Fruit fly (Drosophila melanogaster) whole organism, embryonic: ENCODE results near the gene rols.

Experiments
- ATbp ChIP-seq: fragments of 200-800 bp; sonication (Bioruptor generic); optimal IDR thresholded peaks from 2 replicates; lab custom pipeline; 2017; ENCODE audit warnings: missing biosample characterization, mild to moderate bottlenecking, missing genetic modification characterization, missing genetic modification reagents
- CG1024 ChIP-seq: fragments of 200-800 bp; sonication (Bioruptor generic); IDR thresholded peaks from 2 replicates; pipeline ENCODE4 v1.3.6; 2022; ENCODE audit warnings: missing biosample characterization, missing genetic modification characterization
- CG10267 ChIP-seq: fragments of 200-800 bp; sonication (Bioruptor generic); optimal IDR thresholded peaks from 2 replicates; lab custom pipeline; 2018; ENCODE audit warnings: missing biosample characterization, mild to moderate bottlenecking, missing genetic modification characterization, moderate library complexity
- CG10959 ChIP-seq: fragments of 200-800 bp; sonication (Bioruptor generic); IDR thresholded peaks from 2 replicates; pipeline ENCODE4 v1.3.6; 2022; ENCODE audit warnings: missing biosample characterization, missing genetic modification characterization
- CG11093 ChIP-seq: fragments of 200-800 bp; sonication (Bioruptor generic); IDR thresholded peaks from 3 replicates; pipeline ENCODE4 v1.3.6; 2022; ENCODE audit warnings: missing biosample characterization, missing genetic modification characterization
- CG11456 ChIP-seq: fragments of 200-800 bp; sonication (Bioruptor generic); IDR thresholded peaks from 3 replicates; pipeline ENCODE4 v1.3.6; 2022; ENCODE audit warnings: missing biosample characterization, missing genetic modification characterization
- CG12942 ChIP-seq: fragments of 200-800 bp; sonication (Bioruptor generic); optimal IDR thresholded peaks from 3 replicates; lab custom pipeline; 2016; ENCODE audit warnings: missing biosample characterization, missing genetic modification characterization
- CG13123 ChIP-seq: fragments of 200-800 bp; sonication (Bioruptor generic); optimal IDR thresholded peaks from 2 replicates; lab custom pipeline; 2016; ENCODE audit warnings: missing biosample characterization, missing genetic modification characterization
- CG13287 ChIP-seq: fragments of 200-800 bp; sonication (Bioruptor generic); IDR thresholded peaks from 2 replicates; pipeline ENCODE4 v1.3.6; 2022; ENCODE audit warnings: missing biosample characterization, missing genetic modification characterization; ENCODE audit not compliant: partially characterized antibody
- CG15011 ChIP-seq: fragments of 200-800 bp; sonication (Bioruptor generic); optimal IDR thresholded peaks from 3 replicates; lab custom pipeline; 2018; ENCODE audit warnings: missing biosample characterization, mild to moderate bottlenecking, missing genetic modification characterization
- CG15269 ChIP-seq: fragments of 200-800 bp; sonication (Bioruptor generic); optimal IDR thresholded peaks from 2 replicates; lab custom pipeline; 2018; ENCODE audit warnings: missing biosample characterization, mild to moderate bottlenecking, missing genetic modification characterization, moderate library complexity
- CG17361 ChIP-seq: fragments of 200-800 bp; sonication (Bioruptor generic); IDR thresholded peaks from 3 replicates; pipeline ENCODE4 v1.3.6; 2022; ENCODE audit warnings: missing biosample characterization, missing genetic modification characterization
- CG18599 ChIP-seq: fragments of 200-800 bp; sonication (Bioruptor generic); optimal IDR thresholded peaks from 3 replicates; lab custom pipeline; 2017; ENCODE audit warnings: missing biosample characterization, missing genetic modification characterization, mild to moderate bottlenecking, moderate library complexity, missing genetic modification reagents
- CG2875 ChIP-seq: fragments of 200-800 bp; sonication (Bioruptor generic); optimal IDR thresholded peaks from 2 replicates; lab custom pipeline; 2017; ENCODE audit warnings: missing biosample characterization, mild to moderate bottlenecking, missing genetic modification characterization, missing genetic modification reagents
- CG30431 ChIP-seq: fragments of 200-800 bp; sonication (Bioruptor generic); optimal IDR thresholded peaks from 2 replicates; lab custom pipeline; 2017; ENCODE audit warnings: missing biosample characterization, missing genetic modification characterization
- CG32772 ChIP-seq: fragments of 200-800 bp; sonication (Bioruptor generic); IDR thresholded peaks from 2 replicates; pipeline ENCODE4 v1.3.6; 2022; ENCODE audit warnings: missing biosample characterization, missing genetic modification characterization
- CG33213 ChIP-seq: fragments of 200-800 bp; sonication (Bioruptor generic); optimal IDR thresholded peaks from 3 replicates; lab custom pipeline; 2016; ENCODE audit warnings: missing biosample characterization, missing genetic modification characterization
- CG3995 ChIP-seq: fragments of 200-800 bp; sonication (Bioruptor generic); optimal IDR thresholded peaks from 3 replicates; lab custom pipeline; 2016; ENCODE audit warnings: missing biosample characterization, missing genetic modification characterization
- CG42726 ChIP-seq: fragments of 200-800 bp; sonication (Bioruptor generic); IDR thresholded peaks from 2 replicates; pipeline ENCODE4 v1.3.6; 2022; ENCODE audit warnings: missing biosample characterization, missing genetic modification characterization; ENCODE audit not compliant: partially characterized antibody
- CG5180 ChIP-seq: fragments of 200-800 bp; sonication (Bioruptor generic); optimal IDR thresholded peaks from 3 replicates; lab custom pipeline; 2017; ENCODE audit warnings: missing biosample characterization, missing genetic modification characterization, mild to moderate bottlenecking, moderate library complexity, missing genetic modification reagents
- CG5953 ChIP-seq: fragments of 200-800 bp; sonication (Bioruptor generic); IDR thresholded peaks from 2 replicates; pipeline ENCODE4 v1.3.6; 2022; ENCODE audit warnings: missing biosample characterization, missing genetic modification characterization
- CG7372 ChIP-seq: fragments of 200-800 bp; sonication (Bioruptor generic); IDR thresholded peaks from 2 replicates; pipeline ENCODE4 v1.3.6; 2022; ENCODE audit warnings: missing biosample characterization, missing genetic modification characterization
- CG7928 ChIP-seq: fragments of 200-800 bp; sonication (Bioruptor generic); optimal IDR thresholded peaks from 2 replicates; lab custom pipeline; 2017; ENCODE audit warnings: missing biosample characterization, mild to moderate bottlenecking, missing genetic modification characterization
- CG9215 ChIP-seq: fragments of 200-800 bp; sonication (Bioruptor generic); IDR thresholded peaks from 2 replicates; pipeline ENCODE4 v1.3.6; 2022; ENCODE audit warnings: missing biosample characterization, missing genetic modification characterization
- CG9609 ChIP-seq: fragments of 200-800 bp; sonication (Bioruptor generic); optimal IDR thresholded peaks from 3 replicates; lab custom pipeline; 2016; ENCODE audit warnings: missing biosample characterization, missing genetic modification characterization
- Deaf1 ChIP-seq: fragments of 200-800 bp; optimal IDR thresholded peaks from 3 replicates; lab custom pipeline; 2019; ENCODE audit warnings: missing biosample characterization, mild to moderate bottlenecking, missing genetic modification characterization, moderate library complexity
- Dek ChIP-seq: fragments of 200-800 bp; sonication (Bioruptor generic); optimal IDR thresholded peaks from 3 replicates; lab custom pipeline; 2019; ENCODE audit warnings: missing biosample characterization, mild to moderate bottlenecking, missing genetic modification characterization, moderate library complexity
- Kr ChIP-seq: fragments of 200-800 bp; sonication (Bioruptor generic); optimal IDR thresholded peaks from 2 replicates; lab custom pipeline; 2017; ENCODE audit warnings: missing biosample characterization, mild to moderate bottlenecking, missing genetic modification characterization
- MBD-R2 ChIP-seq: fragments of 200-800 bp; sonication (Bioruptor generic); IDR thresholded peaks from 2 replicates; pipeline ENCODE4 v1.3.6; 2022; ENCODE audit warnings: missing biosample characterization, missing genetic modification characterization
- Max ChIP-seq: fragments of 200-800 bp; sonication (Bioruptor generic); optimal IDR thresholded peaks from 2 replicates; lab custom pipeline; 2016; ENCODE audit warnings: missing biosample characterization, mild to moderate bottlenecking, missing genetic modification characterization
- Meics ChIP-seq: fragments of 200-800 bp; sonication (Bioruptor generic); optimal IDR thresholded peaks from 2 replicates; lab custom pipeline; 2017; ENCODE audit warnings: missing biosample characterization, mild to moderate bottlenecking, missing genetic modification characterization
- Ssrp ChIP-seq: fragments of 200-800 bp; sonication (Bioruptor generic); optimal IDR thresholded peaks from 2 replicates; lab custom pipeline; 2018; ENCODE audit warnings: missing biosample characterization, mild to moderate bottlenecking, missing genetic modification characterization, moderate library complexity
- TFAM ChIP-seq: fragments of 200-800 bp; sonication (Bioruptor generic); optimal IDR thresholded peaks from 2 replicates; lab custom pipeline; 2017; ENCODE audit warnings: missing biosample characterization, missing genetic modification characterization, inconsistent platforms
- Usf ChIP-seq: fragments of 200-800 bp; sonication (Bioruptor generic); optimal IDR thresholded peaks from 2 replicates; lab custom pipeline; 2017; ENCODE audit warnings: missing genotype, missing biosample characterization, missing genetic modification characterization
- amos ChIP-seq: fragments of 200-800 bp; sonication (Bioruptor generic); IDR thresholded peaks from 2 replicates; pipeline ENCODE4 v1.3.6; 2022; ENCODE audit warnings: missing biosample characterization, missing genetic modification characterization; ENCODE audit not compliant: partially characterized antibody
- ara ChIP-seq: fragments of 200-800 bp; sonication (Bioruptor generic); IDR thresholded peaks from 2 replicates; pipeline ENCODE4 v1.3.6; 2022; ENCODE audit warnings: missing biosample characterization, missing genetic modification characterization
- chm ChIP-seq: fragments of 200-800 bp; sonication (Bioruptor generic); IDR thresholded peaks from 2 replicates; pipeline ENCODE4 v1.3.6; 2022; ENCODE audit warnings: missing biosample characterization, missing genetic modification characterization
- crol ChIP-seq: fragments of 200-800 bp; sonication (Bioruptor generic); IDR thresholded peaks from 2 replicates; pipeline ENCODE4 v1.3.6; 2022; ENCODE audit warnings: missing biosample characterization, missing genetic modification characterization
- en ChIP-seq: fragments of 200-800 bp; sonication (Bioruptor generic); optimal IDR thresholded peaks from 2 replicates; lab custom pipeline; 2016; ENCODE audit warnings: missing biosample characterization, missing genetic modification characterization
- fd96Cb ChIP-seq: fragments of 200-800 bp; sonication (Bioruptor generic); optimal IDR thresholded peaks from 2 replicates; lab custom pipeline; 2018; ENCODE audit warnings: missing biosample characterization, mild to moderate bottlenecking, missing genetic modification characterization, moderate library complexity
- hbn ChIP-seq: fragments of 200-800 bp; sonication (Bioruptor generic); IDR thresholded peaks from 2 replicates; pipeline ENCODE4 v1.3.6; 2022; ENCODE audit warnings: missing biosample characterization, missing genetic modification characterization; ENCODE audit not compliant: partially characterized antibody
- lmd ChIP-seq: fragments of 200-800 bp; sonication (Bioruptor generic); IDR thresholded peaks from 2 replicates; pipeline ENCODE4 v1.3.6; 2022; ENCODE audit warnings: missing biosample characterization, missing genetic modification characterization
- nau ChIP-seq: fragments of 200-800 bp; sonication (Bioruptor generic); optimal IDR thresholded peaks from 3 replicates; lab custom pipeline; 2017; ENCODE audit warnings: missing biosample characterization, mild to moderate bottlenecking, missing genetic modification characterization, missing genetic modification reagents
- nmo ChIP-seq: fragments of 200-800 bp; sonication (Bioruptor generic); optimal IDR thresholded peaks from 2 replicates; lab custom pipeline; 2018; ENCODE audit warnings: missing biosample characterization, mild to moderate bottlenecking, missing genetic modification characterization, moderate library complexity
- onecut ChIP-seq: fragments of 200-800 bp; sonication (Bioruptor generic); IDR thresholded peaks from 2 replicates; pipeline ENCODE4 v1.3.6; 2022; ENCODE audit warnings: missing biosample characterization, missing genetic modification characterization
- ro ChIP-seq: fragments of 200-800 bp; sonication (Bioruptor generic); IDR thresholded peaks from 2 replicates; pipeline ENCODE4 v1.3.6; 2022; ENCODE audit warnings: missing biosample characterization, missing genetic modification characterization
- sisA ChIP-seq: fragments of 200-800 bp; sonication (Bioruptor generic); IDR thresholded peaks from 2 replicates; pipeline ENCODE4 v1.3.6; 2022; ENCODE audit warnings: missing biosample characterization, missing genetic modification characterization
- slbo ChIP-seq: fragments of 200-800 bp; sonication (Bioruptor generic); IDR thresholded peaks from 2 replicates; pipeline ENCODE4 v1.3.6; 2022; ENCODE audit warnings: missing biosample characterization, missing genetic modification characterization
- unpg ChIP-seq: fragments of 200-800 bp; sonication (Bioruptor generic); optimal IDR thresholded peaks from 3 replicates; lab custom pipeline; 2018; ENCODE audit warnings: missing biosample characterization, mild to moderate bottlenecking, missing genetic modification characterization, moderate library complexity
- wdn ChIP-seq: fragments of 200-800 bp; sonication (Bioruptor generic); IDR thresholded peaks from 2 replicates; pipeline ENCODE4 v1.3.6; 2022; ENCODE audit warnings: missing biosample characterization, missing genetic modification characterization
- wor ChIP-seq: fragments of 200-800 bp; sonication (Bioruptor generic); IDR thresholded peaks from 2 replicates; pipeline ENCODE4 v1.3.6; 2022; ENCODE audit warnings: missing biosample characterization, missing genetic modification characterization

The rols gene

DNA sequence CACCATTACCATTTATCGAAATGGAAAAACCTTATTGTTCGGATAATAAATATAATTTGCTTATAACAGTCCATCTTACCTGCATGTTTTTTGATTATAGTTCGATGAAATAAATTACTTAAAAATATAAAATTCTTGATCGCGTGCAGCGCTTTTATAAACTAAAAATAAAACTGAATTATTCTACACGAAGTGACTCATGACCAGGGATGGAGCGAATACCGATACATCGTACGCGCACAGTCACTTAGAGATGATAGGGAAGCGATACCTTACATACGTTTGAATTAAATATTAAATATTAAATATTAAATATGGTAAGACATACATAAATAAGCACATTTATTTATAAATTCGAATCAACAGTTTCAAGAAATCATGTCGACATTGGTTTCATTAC lies 71.7 kb downstream of the rols start, which contains the start of gene viaf (continued):
- TF ChIP-seq unpg (GFP tag; lab: Kevin White, UChicago), result no peak
- no peak for TF ChIP-seq CG32772
- peak; percentile 81 for TF ChIP-seq MBD-R2 (GFP tag; lab: Robert Waterston, UW)
- TF ChIP-seq ro (GFP tag; lab: Robert Waterston, UW), result no peak
- no peak for TF ChIP-seq CG9215 (GFP tag; lab: Robert Waterston, UW)
- no peak for TF ChIP-seq CG2875
- no peak for TF ChIP-seq chm (GFP tag; lab: Robert Waterston, UW)
- TF ChIP-seq CG13123 (GFP tag; lab: Kevin White, UChicago), result no peak
- no peak for TF ChIP-seq onecut (GFP tag; lab: Robert Waterston, UW)
- TF ChIP-seq wdn (GFP tag; lab: Robert Waterston, UW), result no peak
- TF ChIP-seq Dek, result no peak
- no peak for TF ChIP-seq TFAM (GFP tag; lab: Kevin White, UChicago)
- no peak; the same call in 2 of the 3 replicates for TF ChIP-seq CG17361 (GFP tag; lab: Robert Waterston, UW)
- TF ChIP-seq crol (GFP tag; lab: Robert Waterston, UW), result no peak
- TF ChIP-seq CG5180 (GFP tag; lab: Kevin White, UChicago), result no peak
- TF ChIP-seq CG1024 (GFP tag; lab: Robert Waterston, UW), result no peak
- TF ChIP-seq hbn (GFP tag; lab: Robert Waterston, UW), result peak; percentile 85
- TF ChIP-seq CG15269 (tag; lab: Kevin White, UChicago), result no peak
- TF ChIP-seq CG10959 (GFP tag; lab: Robert Waterston, UW), result no peak
- TF ChIP-seq en (GFP tag; lab: Kevin White, UChicago), result no peak
- peak; percentile 45; the same call in 1 of the 2 replicates for TF ChIP-seq lmd (GFP tag; lab: Robert Waterston, UW)
- no peak for TF ChIP-seq wor (GFP tag; lab: Robert Waterston, UW)
- TF ChIP-seq Max (GFP tag; lab: Kevin White, UChicago), result peak; percentile 52
- TF ChIP-seq CG5953 (GFP tag; lab: Robert Waterston, UW), result no peak
- no peak for TF ChIP-seq CG11093
- TF ChIP-seq CG15011 (GFP tag; lab: Kevin White, UChicago), result no peak
- peak; percentile 45 for TF ChIP-seq Ssrp (tag; lab: Kevin White, UChicago)
- peak; percentile 25; the same call in 1 of the 2 replicates for TF ChIP-seq CG7372 (GFP tag; lab: Robert Waterston, UW)
- no peak for TF ChIP-seq Kr (GFP tag; lab: Kevin White, UChicago)
- no peak for TF ChIP-seq CG33213 (GFP tag; lab: Kevin White, UChicago)
- TF ChIP-seq CG13287, result peak; percentile 95
- TF ChIP-seq Deaf1, result no peak
- peak; percentile 73 for TF ChIP-seq nmo (GFP tag; lab: Kevin White, UChicago)
- TF ChIP-seq amos (GFP tag; lab: Robert Waterston, UW), result peak; percentile 96
- TF ChIP-seq CG9609, result no peak
- peak; percentile 22 for TF ChIP-seq fd96Cb (tag; lab: Kevin White, UChicago)
- TF ChIP-seq slbo (GFP tag; lab: Robert Waterston, UW), result peak; percentile 82
- TF ChIP-seq Meics, result no peak
- TF ChIP-seq ara (GFP tag; lab: Robert Waterston, UW), result no peak; the same call in 1 of the 2 replicates
- TF ChIP-seq CG11456, result peak; percentile 62; the same call in 1 of the 3 replicates
- TF ChIP-seq ATbp, result no peak
- TF ChIP-seq CG12942, result peak; percentile 42
- no peak for TF ChIP-seq CG18599 (GFP tag; lab: Kevin White, UChicago)
- TF ChIP-seq nau (GFP tag; lab: Kevin White, UChicago), result no peak
- TF ChIP-seq Usf (GFP tag; lab: Kevin White, UChicago), result no peak
- no peak for TF ChIP-seq CG30431 (GFP tag; lab: Kevin White, UChicago)
- TF ChIP-seq CG7928 (GFP tag; lab: Kevin White, UChicago), result peak; percentile 95
- peak; percentile 95 for TF ChIP-seq CG3995
- TF ChIP-seq sisA (GFP tag; lab: Robert Waterston, UW), result peak; percentile 35; the same call in 1 of the 2 replicates
- peak; percentile 91 for TF ChIP-seq CG42726 (GFP tag; lab: Robert Waterston, UW)
- peak; percentile 70 for TF ChIP-seq CG10267 (tag; lab: Kevin White, UChicago)
